Fruit fly (Drosophila melanogaster) S2 (cell line): ENCODE measurements around the gene Desi.

Experiments
- CG8478 ChIP-seq: fragments of >200 bp; optimal IDR thresholded peaks from 2 replicates; lab custom pipeline; 2018
- CTCF ChIP-seq, 2 experiments: fragments of >200 bp; optimal IDR thresholded peaks; 2 replicates each; lab custom pipeline; 2018

Gene Desi

DNA sequence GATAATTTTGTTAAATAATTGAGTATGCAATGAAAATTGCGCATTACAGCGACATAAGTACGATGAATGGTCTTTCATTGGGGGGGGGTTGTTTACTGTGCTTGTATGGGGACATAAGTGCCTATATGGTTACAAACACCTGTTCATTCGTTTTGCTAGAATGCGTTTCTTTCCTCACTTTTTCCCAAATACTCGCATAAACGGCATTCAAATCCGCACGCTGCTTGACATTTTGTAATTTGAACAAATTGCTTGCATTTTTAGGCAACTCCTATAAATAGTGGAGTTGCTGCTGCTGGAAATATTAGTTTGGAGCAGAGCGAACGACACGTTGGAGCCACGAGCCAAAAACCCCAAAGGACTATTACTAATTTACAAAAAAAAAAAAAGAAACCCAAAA, at the start of gene Desi:
Gene Desi, plus strand, starts transcription at position 301 of the 400 bp plus-strand sequence.
- TF ChIP-seq CTCF (optimal IDR thresholded peaks at IDR 0.05; lab: Kevin White, UChicago) (no peak), CG8478 (no peak)

DNA sequence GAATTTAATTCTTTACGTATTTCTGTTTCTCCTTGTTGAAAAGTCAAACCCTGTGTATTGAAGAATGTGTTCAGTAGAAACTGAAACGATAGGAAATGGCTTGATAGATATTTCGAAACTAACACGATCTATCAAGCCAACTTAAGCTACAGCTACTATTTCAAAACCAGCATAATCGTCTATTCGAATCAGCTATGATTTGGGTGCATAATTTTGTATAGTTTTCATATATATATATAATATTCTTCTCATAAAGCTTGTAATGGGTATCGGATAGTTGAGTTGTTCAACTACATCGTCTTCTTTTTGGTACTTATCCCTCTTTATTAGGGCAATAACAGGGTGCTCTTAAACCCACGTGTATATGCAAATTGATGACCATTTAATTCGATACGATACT, 43.5 kb upstream of the Desi start, which contains the start of gene tomboy20:
Gene tomboy20, minus strand, starts transcription at position 101 of the 400 bp plus-strand sequence.
- TF ChIP-seq CTCF (optimal IDR thresholded peaks at IDR 0.05; lab: Kevin White, UChicago) (no peak), CG8478 (no peak)

DNA sequence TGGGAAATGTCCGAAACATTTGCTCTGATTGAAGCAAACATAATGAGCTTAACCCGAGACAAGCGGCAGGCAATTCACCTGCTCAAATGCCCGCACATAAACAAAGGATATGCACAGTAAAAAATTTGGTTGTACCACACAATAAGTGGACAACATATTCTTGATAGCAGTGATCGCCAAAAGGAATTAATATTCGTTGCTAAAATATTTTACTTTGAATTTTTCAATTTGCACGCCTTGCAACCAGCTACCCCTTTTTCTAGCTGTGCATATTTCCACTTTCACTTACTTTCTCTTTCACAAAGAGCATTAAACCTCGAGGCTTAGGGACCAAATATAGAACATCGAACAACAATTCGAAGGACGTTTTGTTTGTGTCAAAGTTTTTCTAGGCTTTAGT, 31.7 kb upstream of the Desi start:
- TF ChIP-seq CG8478: no peak
- TF ChIP-seq CTCF (optimal IDR thresholded peaks at IDR 0.05; lab: Kevin White, UChicago): no peak

DNA sequence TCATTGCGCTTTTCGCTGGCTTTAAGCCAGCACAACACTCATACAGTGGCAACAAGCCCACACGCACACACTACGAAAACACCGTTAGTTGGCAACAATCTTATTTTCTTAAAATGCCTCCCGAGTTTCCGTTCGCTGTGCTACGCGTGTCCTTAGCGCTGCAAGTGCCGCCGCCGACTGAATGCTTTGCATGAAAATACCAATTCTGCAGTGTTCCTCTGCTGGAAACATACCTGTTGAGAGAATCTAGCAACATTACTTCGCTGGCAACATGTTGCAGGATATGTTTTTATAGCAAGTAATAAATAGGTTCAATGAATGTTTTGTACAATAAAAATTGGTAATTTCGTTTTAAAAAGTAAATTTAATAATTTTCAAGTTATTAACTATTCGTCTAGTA, 28.3 kb upstream of the Desi start, which contains the start of gene TkR86C:
Gene TkR86C, minus strand, starts transcription at position 168 of the 400 bp plus-strand sequence.
- no peak for TF ChIP-seq CTCF (optimal IDR thresholded peaks at IDR 0.05; lab: Kevin White, UChicago)
- TF ChIP-seq CG8478: no peak

DNA sequence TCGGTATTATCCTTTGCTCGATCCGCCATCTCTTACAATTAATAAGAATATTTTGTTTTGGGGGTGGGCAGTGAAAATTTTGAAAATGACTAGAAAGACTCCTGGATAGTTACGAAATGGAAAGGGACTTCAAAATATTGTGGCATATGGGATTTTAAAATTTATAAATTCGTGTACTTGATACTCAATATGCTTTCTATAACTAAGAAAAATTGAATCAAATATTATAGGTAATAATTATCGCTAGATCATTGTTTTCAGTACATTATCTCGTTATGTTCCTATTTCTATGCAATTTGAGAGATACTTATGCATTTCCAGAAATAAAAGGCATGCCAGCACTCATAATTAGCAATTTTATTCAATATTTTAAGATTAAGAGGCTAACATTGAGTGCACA, 23.8 kb upstream of the Desi start, which contains the start of gene CG14691:
Gene CG14691, minus strand, starts transcription at position 101 of the 400 bp plus-strand sequence.
- no peak for TF ChIP-seq CG8478
- TF ChIP-seq CTCF (optimal IDR thresholded peaks at IDR 0.05; lab: Kevin White, UChicago): no peak

DNA sequence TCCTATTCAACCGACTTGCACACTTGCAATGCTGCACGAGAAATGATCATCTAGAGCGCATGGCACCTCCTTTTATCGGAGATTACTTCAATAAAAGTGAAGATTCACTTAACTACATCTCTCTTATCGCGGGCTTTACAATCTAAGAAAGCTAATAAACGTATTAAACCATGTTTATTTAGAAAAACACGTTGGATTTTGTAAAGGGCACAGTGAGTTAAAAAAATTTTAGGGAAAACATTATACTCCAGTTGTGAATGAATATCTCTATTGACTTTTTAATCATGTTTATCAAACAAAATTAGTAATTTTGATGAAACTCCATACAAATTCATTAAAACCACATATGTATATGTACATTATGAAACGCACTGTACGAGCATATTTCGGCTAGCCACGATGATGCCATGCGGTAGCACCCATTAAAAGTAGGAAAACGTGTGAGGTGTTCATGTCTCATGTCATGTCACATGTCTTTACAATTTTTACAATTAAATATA, 20.0 kb upstream of the Desi start, which contains the start of gene CG31272:
Gene CG31272, minus strand, starts transcription at position 51 of the 500 bp plus-strand sequence.
- TF ChIP-seq CTCF (optimal IDR thresholded peaks at IDR 0.05; lab: Kevin White, UChicago): no peak
- TF ChIP-seq CG8478: no peak

DNA sequence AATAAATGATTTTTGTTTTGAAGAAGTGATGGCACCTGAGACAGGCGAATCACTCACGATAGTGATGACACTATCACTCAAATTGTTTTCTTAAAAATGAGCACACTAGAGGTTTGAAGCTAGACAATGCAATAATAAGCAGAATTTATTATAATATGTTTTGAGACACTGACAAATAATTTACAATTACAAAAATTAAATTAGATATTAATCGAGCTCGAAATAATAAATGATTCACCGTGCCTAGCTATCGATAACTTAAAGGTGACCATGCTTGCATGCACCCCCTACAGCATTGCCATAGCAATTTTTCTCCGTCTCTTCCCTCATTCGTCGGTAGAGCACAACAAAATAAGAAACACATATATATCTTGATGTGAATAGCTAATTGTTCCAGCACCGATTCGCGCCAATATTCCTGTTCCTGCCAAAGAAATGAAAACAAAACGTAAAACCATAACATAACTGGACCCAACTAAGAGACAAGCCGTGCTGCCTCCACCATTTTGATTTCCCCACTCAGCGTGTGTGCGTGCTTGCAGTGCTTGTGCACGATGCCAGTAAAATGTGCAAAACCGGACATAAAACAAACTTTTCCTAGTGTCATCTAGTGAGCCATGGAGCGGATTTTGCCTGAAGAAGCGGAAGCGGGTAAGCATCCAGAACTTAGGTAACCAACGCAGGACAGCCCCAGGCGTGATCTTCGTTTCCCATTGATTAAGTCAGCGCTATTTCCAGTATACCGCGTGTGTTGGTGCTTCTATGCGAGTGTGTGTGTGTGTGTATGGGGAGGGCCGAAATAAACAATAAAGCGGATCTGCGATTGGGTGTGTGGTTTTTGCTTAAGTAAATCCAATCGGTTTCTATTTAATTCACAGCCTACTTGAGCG, 18.2 kb upstream of the Desi start, which contains the start of the genes MED7 and Cap-H2:
Gene MED7, minus strand, starts transcription at position 67 of the 890 bp plus-strand sequence.
Gene Cap-H2, plus strand, starts transcription at position 345 of the 890 bp plus-strand sequence.
- TF ChIP-seq CTCF (optimal IDR thresholded peaks at IDR 0.05; lab: Kevin White, UChicago) (no peak), CG8478 (no peak)

DNA sequence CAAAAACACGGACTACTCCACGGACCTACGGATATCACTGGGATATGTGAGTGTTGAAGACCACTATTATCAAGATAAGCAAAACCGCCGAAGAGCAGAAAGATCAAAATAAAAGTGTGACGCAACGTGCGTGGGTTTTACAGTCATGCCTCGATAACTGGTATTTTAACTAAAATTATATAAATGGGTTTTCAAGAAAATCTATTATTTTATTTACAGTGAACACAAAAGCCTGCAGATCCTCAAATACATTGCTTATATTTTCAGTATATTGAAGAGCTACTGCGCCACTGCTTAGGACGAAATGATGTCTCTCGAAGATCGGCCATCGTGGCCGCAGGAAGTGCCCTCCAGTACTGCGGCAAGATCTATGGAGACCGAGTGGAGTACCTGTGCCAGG, 17.4 kb upstream of the Desi start:
- TF ChIP-seq CTCF (optimal IDR thresholded peaks at IDR 0.05; lab: Kevin White, UChicago) (no peak), CG8478 (no peak)

DNA sequence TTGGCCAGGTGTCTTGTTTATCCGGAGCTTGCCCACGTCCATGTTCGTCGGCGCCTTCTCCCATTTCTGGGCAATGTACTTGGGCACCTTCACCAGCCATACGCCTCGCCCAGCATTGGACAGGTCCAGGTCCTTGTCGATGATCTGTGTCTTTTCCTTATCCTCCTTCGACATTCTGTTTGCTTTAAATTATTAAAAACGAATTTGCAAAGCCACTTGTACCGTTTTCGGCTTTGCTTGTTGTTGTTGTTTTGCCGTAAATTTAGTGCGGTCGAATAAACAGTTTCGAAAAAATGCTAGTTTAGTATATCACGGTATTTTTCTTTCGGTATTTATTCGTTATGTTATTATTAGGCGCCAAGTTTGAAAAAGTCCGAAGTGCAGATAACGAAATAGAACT, 11.8 kb upstream of the Desi start, which contains the start of gene TfIIFbeta:
Gene TfIIFbeta, minus strand, starts transcription at position 279 of the 400 bp plus-strand sequence.
- TF ChIP-seq CG8478: no peak
- TF ChIP-seq CTCF (optimal IDR thresholded peaks at IDR 0.05; lab: Kevin White, UChicago): no peak

DNA sequence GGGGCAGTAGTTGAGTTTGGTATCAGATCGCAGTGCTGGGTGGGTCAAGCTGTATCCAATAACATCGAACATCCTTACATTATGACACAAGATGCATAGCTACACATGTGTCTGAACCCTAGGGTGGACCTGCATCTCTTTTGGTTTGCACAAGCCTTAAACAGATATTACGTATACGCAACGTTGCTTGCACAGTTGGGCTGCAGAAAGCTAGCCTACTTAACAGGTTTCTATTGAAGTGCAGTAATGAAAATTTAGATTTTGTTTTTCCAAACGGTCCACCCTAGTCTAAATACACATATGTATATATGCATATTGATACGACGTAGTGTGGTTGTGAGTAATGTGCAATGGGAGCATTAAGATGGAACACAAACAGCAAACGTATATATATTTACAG, 4.1 kb upstream of the Desi start:
- no peak for TF ChIP-seq CTCF (optimal IDR thresholded peaks at IDR 0.05; lab: Kevin White, UChicago)
- no peak for TF ChIP-seq CG8478

DNA sequence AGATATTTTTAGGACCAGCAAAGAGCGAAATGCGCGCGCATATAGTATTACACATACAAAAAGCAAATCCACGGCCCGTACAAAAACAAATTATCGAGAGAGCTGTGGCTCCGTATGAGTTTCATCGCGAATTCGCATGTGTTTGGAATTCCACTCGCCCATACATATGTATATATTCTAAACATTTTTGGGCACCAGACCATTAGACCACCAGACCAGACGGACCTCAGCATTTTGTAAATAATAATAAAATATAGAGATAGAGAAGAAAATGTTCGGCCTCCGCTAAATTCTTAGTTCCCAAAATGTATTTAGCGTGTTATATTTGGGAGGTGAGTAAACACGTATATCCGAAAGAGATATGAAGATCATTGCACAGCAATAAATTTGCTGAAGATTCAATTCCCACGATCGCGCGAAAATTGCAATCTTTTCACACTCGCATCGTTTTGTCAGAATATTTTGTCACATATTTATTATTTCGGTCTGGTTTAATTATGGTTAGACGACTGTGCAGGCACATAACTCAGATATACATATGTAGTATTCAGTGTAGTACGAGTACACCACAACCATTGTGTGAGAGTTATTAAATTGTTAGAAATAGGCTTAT, 3.2 kb upstream of the Desi start:
- no peak for TF ChIP-seq CG8478
- TF ChIP-seq CTCF (optimal IDR thresholded peaks at IDR 0.05; lab: Kevin White, UChicago): no peak

DNA sequence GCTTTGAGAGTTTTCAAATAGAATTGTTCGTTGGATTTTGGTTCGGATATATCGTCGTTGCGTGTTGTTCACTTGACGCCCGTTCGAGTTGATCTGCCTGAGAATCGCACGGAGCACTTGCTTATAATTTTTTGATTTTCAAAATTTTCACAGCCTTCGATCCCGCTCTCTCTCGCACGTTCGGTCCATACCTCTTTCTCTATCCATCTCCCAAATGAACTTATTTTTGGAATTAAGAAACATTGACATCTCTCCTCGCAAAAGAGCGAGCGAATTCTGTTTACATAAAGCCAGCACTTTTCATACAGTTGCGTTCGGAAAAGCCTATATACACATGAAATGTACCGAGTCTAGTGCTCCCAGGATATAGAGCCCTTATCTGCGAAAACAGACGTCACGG, 2.1 kb upstream of the Desi start, which contains the start of the genes CG45076, CG45078 and fau:
Gene CG45076, minus strand, starts transcription at position 101 of the 400 bp plus-strand sequence.
Gene CG45078, minus strand, starts transcription at position 101 of the 400 bp plus-strand sequence.
Gene fau, minus strand, starts transcription at position 101 of the 400 bp plus-strand sequence.
- no peak for TF ChIP-seq CTCF (optimal IDR thresholded peaks at IDR 0.05; lab: Kevin White, UChicago)
- no peak for TF ChIP-seq CG8478

DNA sequence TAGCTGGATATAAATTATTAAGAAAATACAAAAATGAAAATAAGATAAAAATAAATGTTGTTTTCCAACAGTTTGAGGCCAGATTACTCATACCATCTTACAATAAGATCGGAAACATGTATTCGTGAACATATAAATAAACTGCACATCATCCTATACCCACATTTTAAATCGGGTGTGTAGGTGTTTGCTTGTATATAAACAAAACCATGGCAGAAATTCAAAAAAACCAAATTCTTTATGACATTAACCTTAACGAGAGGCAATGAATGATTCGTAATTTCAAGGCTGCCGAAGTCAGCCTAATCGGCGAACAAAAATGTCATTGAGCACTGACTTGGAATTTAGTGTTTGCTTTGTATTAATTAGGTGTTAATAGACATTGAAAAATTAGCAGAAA, 1.2 kb upstream of the Desi start:
- TF ChIP-seq CTCF (optimal IDR thresholded peaks at IDR 0.05; lab: Kevin White, UChicago): no peak
- TF ChIP-seq CG8478: no peak

DNA sequence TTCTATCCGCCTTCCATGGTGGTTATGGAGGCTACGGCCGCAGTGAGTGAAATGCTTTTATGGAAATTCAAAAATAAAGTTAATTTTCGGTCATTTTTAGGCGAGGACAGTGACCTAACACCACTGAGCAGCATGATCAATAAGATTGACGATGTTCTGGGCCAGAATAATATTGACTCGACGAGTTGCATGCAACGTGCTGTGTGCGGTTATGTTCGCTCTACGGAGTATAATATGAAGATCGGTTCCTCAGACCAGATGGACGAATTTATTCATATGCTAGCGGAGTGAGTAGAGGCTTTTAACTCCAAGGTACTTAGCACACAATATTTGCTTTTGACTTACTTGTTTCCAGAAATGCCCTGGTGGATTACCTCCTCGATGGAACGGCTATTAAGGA, 792 bp downstream of the Desi start:
- no peak for TF ChIP-seq CG8478
- no peak for TF ChIP-seq CTCF (optimal IDR thresholded peaks at IDR 0.05; lab: Kevin White, UChicago)

DNA sequence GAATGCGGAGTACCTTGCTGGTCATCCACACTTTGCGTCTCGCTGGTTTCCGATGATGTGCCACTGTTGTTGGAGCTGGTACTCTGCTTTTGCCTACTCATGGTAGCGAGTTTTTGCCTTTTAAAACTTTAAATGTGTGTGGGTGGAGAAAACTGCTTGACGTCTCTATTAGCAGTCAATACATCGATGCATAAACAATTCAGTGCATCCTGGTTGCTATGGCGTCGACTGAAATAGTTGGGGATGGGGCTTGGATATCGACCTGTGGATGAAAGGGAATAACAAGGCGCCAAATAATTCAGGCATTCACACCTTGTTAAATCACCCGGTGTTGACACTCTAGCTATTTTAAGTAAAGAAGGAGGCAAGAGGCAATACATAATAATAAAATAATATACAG, 2.8 kb downstream of the Desi start, which contains the start of gene CG42633:
Gene CG42633, minus strand, starts transcription at position 101 of the 400 bp plus-strand sequence.
- TF ChIP-seq CTCF (optimal IDR thresholded peaks at IDR 0.05; lab: Kevin White, UChicago) (no peak), CG8478 (no peak)
